Fruit fly (Drosophila melanogaster): ENCODE results near the gene lush.

Gene lush

DNA sequence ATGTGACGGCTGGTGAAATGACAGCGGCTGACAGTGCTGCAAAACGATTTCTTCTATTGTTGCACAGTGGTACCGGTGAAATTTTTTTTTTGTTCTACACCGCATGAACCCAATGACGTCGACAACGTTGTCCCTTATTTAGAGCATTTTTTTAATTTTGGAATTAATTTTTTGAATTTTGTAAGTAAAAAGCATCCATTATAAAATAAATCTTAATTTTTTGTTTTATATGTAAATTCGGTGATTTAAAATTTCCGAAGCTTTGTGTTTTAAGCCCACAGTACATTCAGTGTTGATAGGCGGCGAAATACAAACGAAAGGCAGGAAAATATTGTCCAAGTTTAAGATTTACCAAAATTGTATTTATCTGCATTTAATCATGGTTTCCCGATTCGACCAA is 6.3 kb upstream of the lush start, which contains the start of the genes Lon and PIG-F (continued):
- TF ChIP-seq CG15479 (GFP tag; optimal IDR thresholded peaks at IDR 0.05), result peak; percentile 78
- peak; percentile 94 for TF ChIP-seq jing (GFP tag; optimal IDR thresholded peaks at IDR 0.05)
- TF ChIP-seq croc (GFP tag; conservative IDR thresholded peaks at IDR 0.05), result peak; percentile 99
- TF ChIP-seq CG2116 (GFP tag; optimal IDR thresholded peaks at IDR 0.05), result peak; percentile 92
- TF ChIP-seq amos (GFP tag; IDR thresholded peaks at IDR 0.05; ENCODE audit: partially characterized antibody), result peak; percentile 47
- peak; percentile 97 for TF ChIP-seq CG17912 (GFP tag; optimal IDR thresholded peaks at IDR 0.05)
- peak; percentile 96 for TF ChIP-seq Doc2 (GFP tag; IDR thresholded peaks at IDR 0.05)
- TF ChIP-seq zen2 (GFP tag; IDR thresholded peaks at IDR 0.05; ENCODE audit: partially characterized antibody), result no peak
- TF ChIP-seq CG10366 (GFP tag; IDR thresholded peaks at IDR 0.05), result peak; percentile 97
- peak; percentile 99 for TF ChIP-seq twi (tag; optimal IDR thresholded peaks at IDR 0.05)
- TF ChIP-seq CG3838 (GFP tag; optimal IDR thresholded peaks at IDR 0.05), result peak; percentile 94
- TF ChIP-seq CG4404 (GFP tag; IDR thresholded peaks at IDR 0.05), result peak; percentile 99
- peak; percentile 96 for TF ChIP-seq Mes4 (GFP tag; optimal IDR thresholded peaks at IDR 0.05)
- TF ChIP-seq ro (GFP tag; IDR thresholded peaks at IDR 0.05), result peak; percentile 97
- peak; percentile 97 for TF ChIP-seq CG11085 (GFP tag; IDR thresholded peaks at IDR 0.05)
- peak; percentile 93 for TF ChIP-seq CG11696 (GFP tag; IDR thresholded peaks at IDR 0.05)
- peak; percentile 96 for TF ChIP-seq toy (GFP tag; IDR thresholded peaks at IDR 0.05)
- TF ChIP-seq CG12104 (GFP tag; optimal IDR thresholded peaks at IDR 0.05), result peak; percentile 99
- TF ChIP-seq fd3F (GFP tag; optimal IDR thresholded peaks at IDR 0.05), result peak; percentile 99
- TF ChIP-seq CG6689 (GFP tag; IDR thresholded peaks at IDR 0.05), result peak; percentile 99
- peak; percentile 97 for TF ChIP-seq D19A (tag; optimal IDR thresholded peaks at IDR 0.05)
- TF ChIP-seq dm (GFP tag; optimal IDR thresholded peaks at IDR 0.05), result peak; percentile 94
- TF ChIP-seq sr (GFP tag; IDR thresholded peaks at IDR 0.05), result peak; percentile 83; the same call in 2 of the 3 replicates
- TF ChIP-seq knrl (GFP tag; IDR thresholded peaks at IDR 0.05; ENCODE audit: partially characterized antibody), result peak; percentile 84
- peak; percentile 97 for TF ChIP-seq ara (GFP tag; IDR thresholded peaks at IDR 0.05)
- TF ChIP-seq CG8478 (optimal IDR thresholded peaks at IDR 0.05), result no peak
- peak; percentile 99 for TF ChIP-seq CG2202 (tag; optimal IDR thresholded peaks at IDR 0.05)
- TF ChIP-seq CG13894 (tag; optimal IDR thresholded peaks at IDR 0.05), result peak; percentile 98
- peak; percentile 95 for TF ChIP-seq CG8281 (tag; optimal IDR thresholded peaks at IDR 0.05)
- TF ChIP-seq CG14441 (GFP tag; IDR thresholded peaks at IDR 0.05), result peak; percentile 98
- peak; percentile 99 for TF ChIP-seq Usf (GFP tag; optimal IDR thresholded peaks at IDR 0.05)
- TF ChIP-seq CG17328 (GFP tag; IDR thresholded peaks at IDR 0.05), result peak; percentile 97
- TF ChIP-seq CG6765 (GFP tag; optimal IDR thresholded peaks at IDR 0.05), result peak; percentile 98
- peak; percentile 98 for TF ChIP-seq jumu (GFP tag; optimal IDR thresholded peaks at IDR 0.05)
- TF ChIP-seq gcm (GFP tag; optimal IDR thresholded peaks at IDR 0.05), result peak; percentile 99
- TF ChIP-seq CG11723 (GFP tag; optimal IDR thresholded peaks at IDR 0.05), result peak; percentile 99
- TF ChIP-seq Sry-δ (GFP tag; optimal IDR thresholded peaks at IDR 0.05), result peak; percentile 77
- TF ChIP-seq CG9797 (GFP tag; optimal IDR thresholded peaks at IDR 0.05), result peak; percentile 68
- peak; percentile 99 for TF ChIP-seq CG17359 (tag; optimal IDR thresholded peaks at IDR 0.05)
- TF ChIP-seq CG14965 (GFP tag; optimal IDR thresholded peaks at IDR 0.05; ENCODE audit: borderline replicate concordance), result peak; percentile 70
- peak; percentile 74 for TF ChIP-seq CG16813 (GFP tag; IDR thresholded peaks at IDR 0.05; ENCODE audit: partially characterized antibody)
- peak; percentile 98 for TF ChIP-seq pnt (GFP tag; optimal IDR thresholded peaks at IDR 0.05)
- TF ChIP-seq ken (GFP tag; IDR thresholded peaks at IDR 0.05), result peak; percentile 98
- TF ChIP-seq CG6791 (GFP tag; IDR thresholded peaks at IDR 0.05; ENCODE audit: partially characterized antibody), result peak; percentile 44; the same call in 1 of the 3 replicates
- peak; percentile 99 for TF ChIP-seq slbo (GFP tag; IDR thresholded peaks at IDR 0.05)
- TF ChIP-seq lola (GFP tag; optimal IDR thresholded peaks at IDR 0.05), result peak in 1 of 3 experiments; percentile 99
- TF ChIP-seq tx (GFP tag; optimal IDR thresholded peaks at IDR 0.05), result peak; percentile 98
- no peak for TF ChIP-seq yki (optimal IDR thresholded peaks at IDR 0.05)
- peak; percentile 99 for TF ChIP-seq Aef1 (GFP tag; IDR thresholded peaks at IDR 0.05)
- peak; percentile 46 to 78 for TF ChIP-seq crp (GFP tag; optimal IDR thresholded peaks at IDR 0.05)
- peak; percentile 100 for TF ChIP-seq Max (GFP tag; optimal IDR thresholded peaks at IDR 0.05)
